Worm (Caenorhabditis elegans) whole organism, late embryonic: ENCODE data around the gene T01C3.2.

ENCODE experiments used
- K02D7.2 ChIP-seq: sonication (generic microtip); optimal IDR thresholded peaks from 2 replicates; lab custom pipeline; 2017; ENCODE audit warnings: mild to moderate bottlenecking, missing genetic modification characterization, missing compliant biosample characterization
- K09A11.1 ChIP-seq: sonication (generic microtip); optimal IDR thresholded peaks from 2 replicates; lab custom pipeline; 2017; ENCODE audit warnings: antibody characterized with exemption, mild to moderate bottlenecking, missing genetic modification characterization, missing compliant biosample characterization; ENCODE audit not compliant: insufficient read depth
- T23F11.4 ChIP-seq: fragments of 200-800 bp; sonication (Bioruptor generic); optimal IDR thresholded peaks from 2 replicates; lab custom pipeline; 2018; ENCODE audit warnings: mild to moderate bottlenecking, missing genetic modification characterization, missing compliant biosample characterization
- Y22D7AL.16 ChIP-seq: sonication (generic microtip); optimal IDR thresholded peaks from 2 replicates; lab custom pipeline; 2016; ENCODE audit warnings: missing genetic modification characterization, missing compliant biosample characterization
- ama-1 ChIP-seq: fragments of 150-350 bp; optimal IDR thresholded peaks from 2 replicates; lab custom pipeline; 2014
- ceh-14 ChIP-seq: sonication (generic microtip); optimal IDR thresholded peaks from 2 replicates; lab custom pipeline; 2016; ENCODE audit warnings: missing genotype, missing genetic modification characterization, missing compliant biosample characterization
- ceh-18 ChIP-seq: sonication (generic microtip); optimal IDR thresholded peaks from 2 replicates; lab custom pipeline; 2016; ENCODE audit warnings: missing genetic modification characterization, missing compliant biosample characterization
- ceh-24 ChIP-seq: sonication (generic microtip); optimal IDR thresholded peaks from 2 replicates; lab custom pipeline; 2016; ENCODE audit warnings: mild to moderate bottlenecking, missing genetic modification characterization, missing compliant biosample characterization
- ceh-30 ChIP-seq: fragments of 150-350 bp; optimal IDR thresholded peaks from 2 replicates; lab custom pipeline; 2014; ENCODE audit warnings: missing biosample characterization, missing genetic modification characterization
- ceh-34 ChIP-seq: sonication (generic microtip); optimal IDR thresholded peaks from 2 replicates; lab custom pipeline; 2016; ENCODE audit warnings: mild to moderate bottlenecking, missing genetic modification characterization, missing compliant biosample characterization
- ceh-6 ChIP-seq: fragments of 200-800 bp; sonication (Bioruptor generic); optimal IDR thresholded peaks from 2 replicates; lab custom pipeline; 2018; ENCODE audit warnings: mild to moderate bottlenecking, missing genetic modification characterization, missing compliant biosample characterization
- ceh-9 ChIP-seq: sonication (generic microtip); optimal IDR thresholded peaks from 2 replicates; lab custom pipeline; 2016; ENCODE audit warnings: mild to moderate bottlenecking, missing genetic modification characterization, inconsistent platforms, missing compliant biosample characterization
- che-1 ChIP-seq: sonication (generic microtip); optimal IDR thresholded peaks from 2 replicates; lab custom pipeline; 2016; ENCODE audit warnings: mild to moderate bottlenecking, missing genetic modification characterization, missing compliant biosample characterization
- dmd-4 ChIP-seq: sonication (generic microtip); optimal IDR thresholded peaks from 2 replicates; lab custom pipeline; 2016; ENCODE audit warnings: borderline replicate concordance, missing genetic modification characterization, missing compliant biosample characterization
- dve-1 ChIP-seq: sonication (generic microtip); optimal IDR thresholded peaks from 2 replicates; lab custom pipeline; 2017; ENCODE audit warnings: antibody characterized with exemption, mild to moderate bottlenecking, missing genetic modification characterization, missing compliant biosample characterization
- elt-4 ChIP-seq: sonication (generic microtip); optimal IDR thresholded peaks from 2 replicates; lab custom pipeline; 2016; ENCODE audit warnings: missing genetic modification characterization, missing compliant biosample characterization
- eyg-1 ChIP-seq: sonication (generic microtip); optimal IDR thresholded peaks from 2 replicates; lab custom pipeline; 2016; ENCODE audit warnings: missing genotype, missing genetic modification characterization, missing compliant biosample characterization
- fax-1 ChIP-seq: sonication (generic microtip); optimal IDR thresholded peaks from 2 replicates; lab custom pipeline; 2016; ENCODE audit warnings: missing genotype, missing genetic modification characterization, missing compliant biosample characterization
- fkh-10 ChIP-seq: fragments of 150-350 bp; optimal IDR thresholded peaks from 2 replicates; lab custom pipeline; 2014; ENCODE audit warnings: missing biosample characterization, missing genetic modification reagents, missing genetic modification characterization
- fkh-6 ChIP-seq: sonication (generic microtip); optimal IDR thresholded peaks from 2 replicates; lab custom pipeline; 2016; ENCODE audit warnings: missing genetic modification characterization, missing compliant biosample characterization
- hlh-13 ChIP-seq: fragments of 200-800 bp; sonication (Bioruptor generic); optimal IDR thresholded peaks from 2 replicates; lab custom pipeline; 2018; ENCODE audit warnings: mild to moderate bottlenecking, missing genetic modification characterization, missing compliant biosample characterization
- hlh-15 ChIP-seq: sonication (generic microtip); optimal IDR thresholded peaks from 2 replicates; lab custom pipeline; 2016; ENCODE audit warnings: missing genetic modification characterization, missing compliant biosample characterization
- hlh-30 ChIP-seq: sonication (generic microtip); optimal IDR thresholded peaks from 2 replicates; lab custom pipeline; 2017; ENCODE audit warnings: antibody characterized with exemption, missing genetic modification characterization, missing compliant biosample characterization; ENCODE audit not compliant: insufficient read depth
- hlh-8 ChIP-seq: sonication (generic microtip); optimal IDR thresholded peaks from 2 replicates; lab custom pipeline; 2016; ENCODE audit warnings: missing genotype, missing genetic modification characterization, missing compliant biosample characterization
- lim-6 ChIP-seq: sonication (generic microtip); optimal IDR thresholded peaks from 2 replicates; lab custom pipeline; 2016; ENCODE audit warnings: missing genetic modification characterization, missing compliant biosample characterization
- mec-3 ChIP-seq: sonication (generic microtip); optimal IDR thresholded peaks from 2 replicates; lab custom pipeline; 2016; ENCODE audit warnings: borderline replicate concordance, missing genetic modification characterization, missing compliant biosample characterization
- nhr-11 ChIP-seq: fragments of 150-350 bp; optimal IDR thresholded peaks from 2 replicates; lab custom pipeline; 2014; ENCODE audit warnings: missing biosample characterization, missing genetic modification characterization
- pat-9 ChIP-seq: fragments of 200-800 bp; sonication (Bioruptor generic); optimal IDR thresholded peaks from 2 replicates; lab custom pipeline; 2018; ENCODE audit warnings: mild to moderate bottlenecking, missing genetic modification characterization, moderate library complexity, missing compliant biosample characterization
- pax-1 ChIP-seq: fragments of 150-350 bp; optimal IDR thresholded peaks from 2 replicates; lab custom pipeline; 2014; ENCODE audit warnings: missing biosample characterization, missing genetic modification characterization
- pha-2 ChIP-seq: sonication (generic microtip); optimal IDR thresholded peaks from 2 replicates; lab custom pipeline; 2017; ENCODE audit warnings: mild to moderate bottlenecking, missing genetic modification characterization, missing compliant biosample characterization
- rnt-1 ChIP-seq: sonication (generic microtip); optimal IDR thresholded peaks from 2 replicates; lab custom pipeline; 2016; ENCODE audit warnings: missing genetic modification characterization, missing compliant biosample characterization
- sox-4 ChIP-seq: sonication (generic microtip); optimal IDR thresholded peaks from 2 replicates; lab custom pipeline; 2017; ENCODE audit warnings: mild to moderate bottlenecking, missing genetic modification characterization, inconsistent platforms, missing compliant biosample characterization
- tbx-2 ChIP-seq: sonication (generic microtip); optimal IDR thresholded peaks from 2 replicates; lab custom pipeline; 2016; ENCODE audit warnings: missing genetic modification characterization, missing compliant biosample characterization
- tbx-7 ChIP-seq: sonication (generic microtip); optimal IDR thresholded peaks from 2 replicates; lab custom pipeline; 2016; ENCODE audit warnings: missing genotype, missing genetic modification characterization, missing compliant biosample characterization
- unc-86 ChIP-seq: sonication (generic microtip); optimal IDR thresholded peaks from 2 replicates; lab custom pipeline; 2016; ENCODE audit warnings: missing genetic modification characterization, missing compliant biosample characterization
- ztf-16 ChIP-seq: sonication (generic microtip); optimal IDR thresholded peaks from 2 replicates; lab custom pipeline; 2017; ENCODE audit warnings: missing genetic modification characterization, missing compliant biosample characterization

T01C3.2 gene

ce11 chrV:14947022-14947421 lies 43.9 kb upstream of the T01C3.2 start, which contains the start of gene C30G7.4:
Gene C30G7.4 (minus strand): TSS chrV:14947122.
- TF ChIP-seq Y22D7AL.16 (tag; lab: Kevin White, UChicago) (no peak), ama-1 (lab: Kevin White, UChicago) (no peak), fkh-6 (tag; lab: Kevin White, UChicago) (no peak), ceh-9 (tag; lab: Kevin White, UChicago) (no peak), ceh-6 (GFP tag; lab: Kevin White, UChicago) (no peak), pat-9 (tag; lab: Kevin White, UChicago) (no peak), fax-1 (no peak), sox-4 (tag; lab: Kevin White, UChicago) (no peak), lim-6 (no peak), ceh-24 (tag; lab: Kevin White, UChicago) (no peak), che-1 (tag; lab: Kevin White, UChicago) (no peak), fkh-10 (GFP tag; lab: Kevin White, UChicago) (no peak), unc-86 (no peak), mec-3 (tag; lab: Kevin White, UChicago) (no peak)
- TF ChIP-seq, all 69 proteins: peak for 0

- TF ChIP-seq tbx-7 (tag; lab: Kevin White, UChicago) (no peak), nhr-11 (tag; lab: Kevin White, UChicago) (no peak), K02D7.2 (no peak), lim-6 (no peak), K09A11.1 (tag; lab: Kevin White, UChicago) (no peak), hlh-15 (tag; lab: Kevin White, UChicago) (no peak), ceh-6 (GFP tag; lab: Kevin White, UChicago) (no peak), dve-1 (tag; lab: Kevin White, UChicago) (no peak), hlh-13 (GFP tag; lab: Kevin White, UChicago) (no peak), fkh-10 (GFP tag; lab: Kevin White, UChicago) (no peak), eyg-1 (tag; lab: Kevin White, UChicago) (no peak)
Observed at ce11 chrV:14948566-14948965, 42.4 kb upstream of the T01C3.2 start.

ce11 chrV:14949477-14949876 lies 41.5 kb upstream of the T01C3.2 start, which contains the start of gene hil-1:
Gene hil-1 (plus strand): TSS chrV:14949777.
- TF ChIP-seq pax-1 (tag; lab: Kevin White, UChicago) = no peak

- TF ChIP-seq ceh-30 (tag; lab: Kevin White, UChicago) (no peak), dve-1 (tag; lab: Kevin White, UChicago) (no peak), ceh-14 (no peak), ama-1 (lab: Kevin White, UChicago) (no peak), tbx-2 (tag; lab: Kevin White, UChicago) (no peak)
Observed at ce11 chrV:14954633-14955032, 36.3 kb upstream of the T01C3.2 start, which contains the start of gene C30G7.5. Gene C30G7.5 (minus strand): TSS chrV:14954733.

ce11 chrV:14955676-14956075 lies 35.3 kb upstream of the T01C3.2 start, which contains the start of gene F02D8.9:
Gene F02D8.9 (minus strand): TSS chrV:14955776.
- TF ChIP-seq ceh-14 (no peak), T23F11.4 (GFP tag; lab: Kevin White, UChicago) (no peak), eyg-1 (tag; lab: Kevin White, UChicago) (no peak), K09A11.1 (tag; lab: Kevin White, UChicago) (no peak), rnt-1 (tag; lab: Kevin White, UChicago) (no peak), elt-4 (no peak), hlh-8 (no peak), hlh-13 (GFP tag; lab: Kevin White, UChicago) (no peak), dmd-4 (tag; lab: Kevin White, UChicago) (no peak), hlh-30 (tag; lab: Kevin White, UChicago) (no peak), ceh-18 (tag; lab: Kevin White, UChicago) (no peak), tbx-7 (tag; lab: Kevin White, UChicago) (no peak), ceh-34 (tag; lab: Kevin White, UChicago) (no peak), ztf-16 (tag; lab: Kevin White, UChicago) (no peak), pha-2 (tag; lab: Kevin White, UChicago) (no peak), dve-1 (tag; lab: Kevin White, UChicago) (no peak)
- TF ChIP-seq, all 69 proteins: peak for 0
